Fruit fly (Drosophila melanogaster) whole organism, embryonic: Measurements from ENCODE around the gene Pex2.

Source experiments
- ATbp ChIP-seq: fragments of 200-800 bp; sonication (Bioruptor generic); optimal IDR thresholded peaks from 2 replicates; lab custom pipeline; 2017; ENCODE audit warnings: missing biosample characterization, mild to moderate bottlenecking, missing genetic modification characterization, missing genetic modification reagents
- BtbVII ChIP-seq: fragments of 200-800 bp; sonication (Bioruptor generic); optimal IDR thresholded peaks from 3 replicates; lab custom pipeline; 2017; ENCODE audit warnings: missing biosample characterization, mild to moderate bottlenecking, missing genetic modification characterization
- CG10147 ChIP-seq: fragments of 200-800 bp; sonication (Bioruptor generic); optimal IDR thresholded peaks from 2 replicates; lab custom pipeline; 2019; ENCODE audit warnings: missing biosample characterization, mild to moderate bottlenecking, missing genetic modification characterization, moderate library complexity
- CG13123 ChIP-seq: fragments of 200-800 bp; sonication (Bioruptor generic); optimal IDR thresholded peaks from 2 replicates; lab custom pipeline; 2016; ENCODE audit warnings: missing biosample characterization, missing genetic modification characterization
- CG13624 ChIP-seq: fragments of 200-800 bp; sonication (Bioruptor generic); optimal IDR thresholded peaks from 2 replicates; lab custom pipeline; 2016; ENCODE audit warnings: missing biosample characterization, missing genetic modification characterization
- CG14441 ChIP-seq: fragments of 200-800 bp; sonication (Bioruptor generic); IDR thresholded peaks from 2 replicates; pipeline ENCODE4 v1.3.6; 2022; ENCODE audit warnings: missing biosample characterization, missing genetic modification characterization
- CG14667 ChIP-seq: fragments of 200-800 bp; sonication (Bioruptor generic); IDR thresholded peaks from 2 replicates; pipeline ENCODE4 v1.3.6; 2022; ENCODE audit warnings: missing biosample characterization, missing genetic modification characterization
- CG1529 ChIP-seq: fragments of 200-800 bp; sonication (Bioruptor generic); optimal IDR thresholded peaks from 3 replicates; lab custom pipeline; 2018; ENCODE audit warnings: missing biosample characterization, missing genetic modification characterization
- CG1603 ChIP-seq: fragments of 200-800 bp; sonication (Bioruptor generic); optimal IDR thresholded peaks from 2 replicates; lab custom pipeline; 2019; ENCODE audit warnings: missing biosample characterization, mild to moderate bottlenecking, missing genetic modification characterization, moderate library complexity
- CG16863 ChIP-seq: fragments of 200-800 bp; sonication (Bioruptor generic); optimal IDR thresholded peaks from 3 replicates; lab custom pipeline; 2016; ENCODE audit warnings: missing biosample characterization, missing genetic modification characterization
- CG17612 ChIP-seq: fragments of 200-800 bp; sonication (Bioruptor generic); IDR thresholded peaks from 2 replicates; pipeline ENCODE4 v1.3.6; 2022; ENCODE audit warnings: missing biosample characterization, missing genetic modification characterization
- CG17912 ChIP-seq: fragments of 200-800 bp; sonication (Bioruptor generic); optimal IDR thresholded peaks from 2 replicates; lab custom pipeline; 2018; ENCODE audit warnings: missing biosample characterization, mild to moderate bottlenecking, missing genetic modification characterization
- CG18262 ChIP-seq: fragments of 200-800 bp; optimal IDR thresholded peaks from 3 replicates; lab custom pipeline; 2019; ENCODE audit warnings: missing biosample characterization, mild to moderate bottlenecking, missing genetic modification characterization, moderate library complexity
- CG2712 ChIP-seq: fragments of 200-800 bp; optimal IDR thresholded peaks from 3 replicates; lab custom pipeline; 2019; ENCODE audit warnings: missing biosample characterization, mild to moderate bottlenecking, missing genetic modification characterization, moderate library complexity
- CG3281 ChIP-seq: fragments of 200-800 bp; sonication (Bioruptor generic); optimal IDR thresholded peaks from 3 replicates; lab custom pipeline; 2017; ENCODE audit warnings: missing biosample characterization, mild to moderate bottlenecking, missing genetic modification characterization
- CG4424 ChIP-seq: fragments of 200-800 bp; sonication (Bioruptor generic); optimal IDR thresholded peaks from 3 replicates; lab custom pipeline; 2016; ENCODE audit warnings: missing biosample characterization, missing genetic modification characterization
- CG5245 ChIP-seq: fragments of 200-800 bp; sonication (Bioruptor generic); optimal IDR thresholded peaks from 3 replicates; lab custom pipeline; 2016; ENCODE audit warnings: missing biosample characterization, missing genetic modification characterization
- CG6813 ChIP-seq: fragments of 200-800 bp; sonication (Bioruptor generic); optimal IDR thresholded peaks from 2 replicates; lab custom pipeline; 2017; ENCODE audit warnings: missing biosample characterization, missing genetic modification characterization, mild to moderate bottlenecking, moderate library complexity, missing genetic modification reagents
- CG9727 ChIP-seq: fragments of 200-800 bp; sonication (Bioruptor generic); optimal IDR thresholded peaks from 3 replicates; lab custom pipeline; 2017; ENCODE audit warnings: missing biosample characterization, mild to moderate bottlenecking, missing genetic modification characterization
- Dbx ChIP-seq: fragments of 200-800 bp; sonication (Bioruptor generic); IDR thresholded peaks from 3 replicates; pipeline ENCODE4 v1.3.6; 2022; ENCODE audit warnings: missing biosample characterization, missing genetic modification characterization
- Dek ChIP-seq: fragments of 200-800 bp; sonication (Bioruptor generic); optimal IDR thresholded peaks from 3 replicates; lab custom pipeline; 2019; ENCODE audit warnings: missing biosample characterization, mild to moderate bottlenecking, missing genetic modification characterization, moderate library complexity
- HmgZ ChIP-seq: fragments of 200-800 bp; sonication (Bioruptor generic); optimal IDR thresholded peaks from 2 replicates; lab custom pipeline; 2018; ENCODE audit warnings: missing biosample characterization, mild to moderate bottlenecking, missing genetic modification characterization
- Hr51 ChIP-seq, 2 experiments: fragments of 200-800 bp; sonication (Bioruptor generic); optimal IDR thresholded peaks; 2 replicates in 1 of 2; 3 replicates in 1 of 2; lab custom pipeline; 2016 to 2018; ENCODE audit warnings: missing biosample characterization in 2 of 2, missing genetic modification characterization in 2 of 2, mild to moderate bottlenecking in 1 of 2, moderate library complexity in 1 of 2
- MESR4 ChIP-seq: fragments of 200-800 bp; sonication (Bioruptor generic); optimal IDR thresholded peaks from 2 replicates; lab custom pipeline; 2018; ENCODE audit warnings: missing biosample characterization, mild to moderate bottlenecking, missing genetic modification characterization, moderate library complexity
- Nf-YB ChIP-seq: fragments of 200-800 bp; sonication (Bioruptor generic); optimal IDR thresholded peaks from 3 replicates; lab custom pipeline; 2019; ENCODE audit warnings: missing biosample characterization, mild to moderate bottlenecking, missing genetic modification characterization, moderate library complexity
- Pdp1 ChIP-seq, 2 experiments: fragments of 200-800 bp; sonication (Bioruptor generic); optimal IDR thresholded peaks; 3 replicates each; lab custom pipeline; 2016; ENCODE audit warnings: missing biosample characterization in 2 of 2, missing genetic modification characterization in 2 of 2, mild to moderate bottlenecking in 1 of 2, moderate library complexity in 1 of 2
- Ssrp ChIP-seq: fragments of 200-800 bp; sonication (Bioruptor generic); optimal IDR thresholded peaks from 2 replicates; lab custom pipeline; 2018; ENCODE audit warnings: missing biosample characterization, mild to moderate bottlenecking, missing genetic modification characterization, moderate library complexity
- Trl ChIP-seq, 3 experiments: fragments of >200 bp in 2 of 3; fragments of 200-800 bp in 1 of 3; sonication (Bioruptor generic) in 1 of 3; optimal IDR thresholded peaks; 2 replicates in 1 of 3; 3 replicates in 2 of 3; lab custom pipeline; 2016 to 2017; ENCODE audit warnings: missing biosample characterization in 1 of 3, missing genetic modification characterization in 1 of 3
- YL-1 ChIP-seq: fragments of 200-800 bp; sonication (Bioruptor generic); optimal IDR thresholded peaks from 3 replicates; lab custom pipeline; 2017; ENCODE audit warnings: missing biosample characterization, mild to moderate bottlenecking, missing genetic modification characterization
- ase ChIP-seq: fragments of 200-800 bp; sonication (Bioruptor generic); IDR thresholded peaks from 3 replicates; pipeline ENCODE4 v1.3.6; 2022; ENCODE audit warnings: missing biosample characterization, missing genetic modification characterization
- bsh ChIP-seq, 2 experiments: fragments of 200-800 bp; sonication (Bioruptor generic); optimal IDR thresholded peaks; 2 replicates each; lab custom pipeline; 2017 to 2018; ENCODE audit warnings: mild to moderate bottlenecking in 2 of 2, missing biosample characterization in 2 of 2, missing genetic modification characterization in 2 of 2, moderate library complexity in 1 of 2
- dm ChIP-seq: fragments of 200-800 bp; sonication (Bioruptor generic); optimal IDR thresholded peaks from 3 replicates; lab custom pipeline; 2016; ENCODE audit warnings: missing biosample characterization, missing genetic modification characterization
- dmrt99B ChIP-seq: fragments of 200-800 bp; sonication (Bioruptor generic); optimal IDR thresholded peaks from 2 replicates; lab custom pipeline; 2018; ENCODE audit warnings: missing biosample characterization, mild to moderate bottlenecking, missing genetic modification characterization, moderate library complexity
- ewg ChIP-seq: fragments of 200-800 bp; sonication (Bioruptor generic); optimal IDR thresholded peaks from 3 replicates; lab custom pipeline; 2017; ENCODE audit warnings: mild to moderate bottlenecking, missing biosample characterization, missing genetic modification reagents, missing genetic modification characterization
- exex ChIP-seq: fragments of 200-800 bp; sonication (Bioruptor generic); optimal IDR thresholded peaks from 4 replicates; lab custom pipeline; 2018; ENCODE audit warnings: missing biosample characterization, mild to moderate bottlenecking, missing genetic modification characterization, moderate library complexity
- eyg ChIP-seq: fragments of 200-800 bp; sonication (Bioruptor generic); optimal IDR thresholded peaks from 3 replicates; lab custom pipeline; 2016; ENCODE audit warnings: missing biosample characterization, missing genetic modification characterization
- gcm2 ChIP-seq: fragments of 200-800 bp; sonication (Bioruptor generic); optimal IDR thresholded peaks from 2 replicates; lab custom pipeline; 2016; ENCODE audit warnings: missing biosample characterization, missing genetic modification characterization
- gem ChIP-seq: fragments of 200-800 bp; sonication (Bioruptor generic); optimal IDR thresholded peaks from 2 replicates; lab custom pipeline; 2019; ENCODE audit warnings: missing biosample characterization, mild to moderate bottlenecking, missing genetic modification characterization, moderate library complexity
- gsb-n ChIP-seq: fragments of 200-800 bp; sonication (Bioruptor generic); optimal IDR thresholded peaks from 3 replicates; lab custom pipeline; 2018; ENCODE audit warnings: missing biosample characterization, mild to moderate bottlenecking, missing genetic modification characterization
- kah ChIP-seq: fragments of 200-800 bp; sonication (Bioruptor generic); optimal IDR thresholded peaks from 2 replicates; lab custom pipeline; 2018; ENCODE audit warnings: missing biosample characterization, mild to moderate bottlenecking, missing genetic modification characterization
- oc ChIP-seq: fragments of 200-800 bp; sonication (Bioruptor generic); optimal IDR thresholded peaks from 2 replicates; lab custom pipeline; 2018; ENCODE audit warnings: missing biosample characterization, mild to moderate bottlenecking, missing genetic modification characterization, moderate library complexity
- pros ChIP-seq: fragments of 200-800 bp; sonication (Bioruptor generic); optimal IDR thresholded peaks from 3 replicates; lab custom pipeline; 2019; ENCODE audit warnings: missing biosample characterization, mild to moderate bottlenecking, missing genetic modification characterization, moderate library complexity
- sens ChIP-seq: fragments of 200-800 bp; sonication (Bioruptor generic); peaks from one replicate; lab custom pipeline; 2016; ENCODE audit warnings: missing biosample characterization, missing genetic modification characterization
- stwl ChIP-seq: fragments of 200-800 bp; sonication (Bioruptor generic); optimal IDR thresholded peaks from 3 replicates; lab custom pipeline; 2018; ENCODE audit warnings: missing biosample characterization, mild to moderate bottlenecking, missing genetic modification characterization, moderate library complexity
- ttk ChIP-seq: fragments of 200-800 bp; sonication (Bioruptor generic); IDR thresholded peaks from 2 replicates; pipeline ENCODE4 v2.1.2; 2022; ENCODE audit warnings: missing biosample characterization, missing genetic modification characterization
- vfl ChIP-seq: fragments of 200-800 bp; sonication (Bioruptor generic); optimal IDR thresholded peaks from 2 replicates; lab custom pipeline; 2016; ENCODE audit warnings: missing biosample characterization, missing genetic modification characterization
- zen ChIP-seq: fragments of 200-800 bp; sonication (Bioruptor generic); optimal IDR thresholded peaks from 3 replicates; lab custom pipeline; 2018; ENCODE audit warnings: missing biosample characterization, mild to moderate bottlenecking, missing genetic modification characterization, moderate library complexity

Gene Pex2

dm6 chr3L:8340264-8341095 is 1.6 kb downstream of the Pex2 start, which contains the start of the genes Prim1 and CG7083 (continued):
- TF ChIP-seq stwl (tag; lab: Kevin White, UChicago): peak; percentile 65
- peak; percentile 39 for TF ChIP-seq CG13123 (GFP tag; lab: Kevin White, UChicago)
- TF ChIP-seq CG10147: peak; percentile 34
- TF ChIP-seq BtbVII (GFP tag; lab: Kevin White, UChicago): peak; percentile 44
- peak; percentile 87 for TF ChIP-seq CG1603 (tag; lab: Kevin White, UChicago)
- TF ChIP-seq CG16863 (GFP tag; lab: Kevin White, UChicago): peak; percentile 46
- TF ChIP-seq CG6813 (GFP tag; lab: Kevin White, UChicago): peak; percentile 26
- peak; percentile 69 for TF ChIP-seq CG3281
- TF ChIP-seq HmgZ (tag; lab: Kevin White, UChicago): peak; percentile 64
- TF ChIP-seq CG2712 (tag; lab: Kevin White, UChicago): peak; percentile 55
- peak; percentile 93 for TF ChIP-seq sens
- peak; percentile 64 for TF ChIP-seq CG4424
- no peak for TF ChIP-seq Trl (optimal IDR thresholded peaks at IDR 0.05; lab: Kevin White, UChicago)
- peak; percentile 65 for TF ChIP-seq Trl (GFP tag; optimal IDR thresholded peaks at IDR 0.05; lab: Kevin White, UChicago)
- TF ChIP-seq gsb-n (tag; lab: Kevin White, UChicago): peak; percentile 29
- 0 out of 2 replicates have a peak, but pooled peaks have one; percentile 19 for TF ChIP-seq ttk (GFP tag; lab: Robert Waterston, UW)
- TF ChIP-seq oc (tag; lab: Kevin White, UChicago): no peak
- TF ChIP-seq dm: peak; percentile 43
- peak; percentile 57 to 66 for TF ChIP-seq Hr51 (GFP tag; optimal IDR thresholded peaks at IDR 0.05; lab: Kevin White, UChicago)
- peak; percentile 71 for TF ChIP-seq gem (tag; lab: Kevin White, UChicago)
- no peak for TF ChIP-seq gcm2 (GFP tag; lab: Kevin White, UChicago)
- no peak for TF ChIP-seq CG14667
- TF ChIP-seq CG17912: no peak
- peak; percentile 97 for TF ChIP-seq CG13624
- TF ChIP-seq YL-1 (GFP tag; lab: Kevin White, UChicago): peak; percentile 96
- TF ChIP-seq ATbp (GFP tag; lab: Kevin White, UChicago): peak; percentile 11
- no peak for TF ChIP-seq pros (GFP tag; lab: Kevin White, UChicago)
- TF ChIP-seq CG18262: peak; percentile 47
- peak; percentile 57 to 90 for TF ChIP-seq Pdp1 (GFP tag; optimal IDR thresholded peaks at IDR 0.05; lab: Kevin White, UChicago)
- peak; percentile 63 for TF ChIP-seq zen
- TF ChIP-seq ewg: peak; percentile 54
- peak; percentile 35 for TF ChIP-seq exex
- peak; percentile 41 for TF ChIP-seq vfl (GFP tag; lab: Kevin White, UChicago)
- peak; percentile 10 for TF ChIP-seq CG5245 (GFP tag; lab: Kevin White, UChicago)
- peak; percentile 14 for TF ChIP-seq Ssrp (tag; lab: Kevin White, UChicago)
- TF ChIP-seq CG1529 (GFP tag; lab: Kevin White, UChicago): peak; percentile 46
- TF ChIP-seq CG17612: no peak
- no peak for TF ChIP-seq Nf-YB
- no peak for TF ChIP-seq CG14441
- no peak for TF ChIP-seq ase
- no peak for TF ChIP-seq Dek (tag; lab: Kevin White, UChicago)
- TF ChIP-seq eyg: peak; percentile 49
- peak; percentile 54 for TF ChIP-seq MESR4
- no peak for TF ChIP-seq kah (GFP tag; lab: Kevin White, UChicago)
- peak; percentile 66 for TF ChIP-seq CG9727 (GFP tag; lab: Kevin White, UChicago)
- 0 out of 3 replicates have a peak, but pooled peaks have one; percentile 43 for TF ChIP-seq Dbx
- peak in 1 of 2 experiments; percentile 54 for TF ChIP-seq bsh (GFP tag; optimal IDR thresholded peaks at IDR 0.05; lab: Kevin White, UChicago)
- no peak for TF ChIP-seq dmrt99B (tag; lab: Kevin White, UChicago)
